Fruit fly (Drosophila melanogaster): ENCODE results near the gene CG44362.

CG44362 gene

DNA sequence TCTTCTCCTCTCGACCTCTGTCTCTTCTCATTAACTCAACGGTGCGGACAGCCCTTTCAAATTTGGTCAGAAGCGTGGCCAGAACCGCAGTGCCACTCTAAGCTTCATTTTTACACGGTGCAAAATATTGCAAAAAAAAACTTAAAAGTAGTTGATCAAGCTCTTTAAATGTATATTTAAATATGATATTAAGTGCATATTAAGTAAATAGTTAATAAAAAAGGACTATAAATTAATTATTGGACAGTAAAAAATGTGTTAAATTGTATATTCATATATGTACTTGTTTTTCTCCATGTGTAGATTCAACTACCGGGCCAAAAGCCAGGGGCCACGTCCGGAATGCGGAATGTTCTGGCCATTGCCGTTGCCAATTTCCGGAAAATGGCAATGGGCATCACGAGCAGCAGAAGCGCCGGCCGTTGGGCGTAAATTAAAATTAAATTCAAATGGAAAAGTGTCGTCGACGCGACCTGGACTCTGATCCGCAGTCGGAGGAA, at the start of gene CG44362:
TSS of gene CG44362 (plus strand) at position 450 of the 500 bp plus-strand sequence.
- no peak for TF ChIP-seq h (optimal IDR thresholded peaks at IDR 0.05)
- TF ChIP-seq insv (optimal IDR thresholded peaks at IDR 0.05): no peak
- TF ChIP-seq Sin3A (optimal IDR thresholded peaks at IDR 0.05): no peak
- no peak for TF ChIP-seq Myc (optimal IDR thresholded peaks at IDR 0.05)
- TF ChIP-seq ttk (optimal IDR thresholded peaks at IDR 0.05): no peak
- no peak for TF ChIP-seq psq (optimal IDR thresholded peaks at IDR 0.05)

DNA sequence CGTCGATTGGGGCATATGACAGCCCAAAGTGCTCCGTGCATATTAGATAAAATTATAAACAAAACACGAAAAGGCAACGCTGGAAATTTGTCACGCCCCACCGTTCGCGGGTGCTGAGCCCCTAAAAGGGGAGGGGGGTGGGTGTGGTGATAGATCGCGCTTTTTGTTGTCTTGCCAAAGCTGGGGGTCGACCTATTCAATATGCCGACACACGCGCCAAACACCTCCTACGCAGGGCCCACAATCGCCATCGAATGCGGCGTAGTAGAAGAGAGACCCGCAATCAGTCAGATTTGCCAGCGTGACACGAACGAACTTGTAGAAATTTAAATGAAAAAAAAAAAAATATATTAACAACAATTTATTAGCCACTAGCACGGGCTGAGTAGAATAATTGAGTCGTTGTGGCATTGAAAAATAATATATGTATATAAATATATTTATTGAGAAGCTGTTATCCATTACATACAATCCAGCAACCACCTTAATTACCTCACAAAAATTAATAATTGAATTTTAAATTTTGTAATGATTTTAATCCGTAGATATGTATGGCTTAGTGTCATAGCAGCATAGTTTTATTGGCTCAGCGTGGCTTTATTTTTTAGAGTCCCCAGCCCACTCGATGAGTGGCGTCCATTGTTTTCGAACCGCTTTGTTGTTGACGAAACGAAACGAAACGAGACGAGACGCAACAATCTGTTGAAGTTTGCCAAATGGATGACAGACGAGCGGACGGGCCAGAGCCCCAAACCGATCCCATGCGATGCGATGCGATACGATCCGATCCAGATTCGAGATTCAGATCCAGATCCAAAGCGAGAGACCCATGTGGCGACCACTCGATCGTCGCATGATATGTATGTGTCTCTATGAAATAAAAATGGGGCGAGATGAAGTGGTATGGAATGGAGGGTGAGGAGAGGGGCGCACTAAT, 48.1 kb upstream of the CG44362 start:
- TF ChIP-seq ttk (optimal IDR thresholded peaks at IDR 0.05) (no peak), psq (optimal IDR thresholded peaks at IDR 0.05) (no peak), Sin3A (optimal IDR thresholded peaks at IDR 0.05) (no peak), insv (optimal IDR thresholded peaks at IDR 0.05) (no peak), h (optimal IDR thresholded peaks at IDR 0.05) (no peak), Myc (optimal IDR thresholded peaks at IDR 0.05) (no peak)

DNA sequence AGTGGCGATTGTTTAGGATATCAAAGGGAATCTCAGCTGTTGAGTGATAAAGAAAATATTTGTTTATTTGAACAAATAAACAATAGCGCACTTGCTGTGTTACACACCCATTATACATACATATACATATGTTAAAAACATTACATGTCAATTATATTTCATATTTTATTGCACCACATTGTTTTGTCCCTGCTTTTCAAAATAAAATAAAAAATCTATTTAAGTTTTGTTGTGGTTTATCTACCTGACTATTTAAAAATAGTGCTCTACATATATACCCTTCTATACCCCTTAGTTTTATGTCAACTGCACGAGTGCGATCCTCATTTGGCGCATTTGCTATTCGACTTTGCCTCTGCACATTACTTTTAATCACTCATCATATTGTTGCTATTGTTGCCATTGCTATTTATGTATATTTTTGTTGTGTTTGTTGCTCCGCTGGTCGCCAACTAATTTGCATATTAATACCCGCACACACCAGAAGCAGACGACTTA, 47.4 kb upstream of the CG44362 start:
- TF ChIP-seq h (optimal IDR thresholded peaks at IDR 0.05) (no peak), Myc (optimal IDR thresholded peaks at IDR 0.05) (no peak), insv (optimal IDR thresholded peaks at IDR 0.05) (no peak), Sin3A (optimal IDR thresholded peaks at IDR 0.05) (no peak)

DNA sequence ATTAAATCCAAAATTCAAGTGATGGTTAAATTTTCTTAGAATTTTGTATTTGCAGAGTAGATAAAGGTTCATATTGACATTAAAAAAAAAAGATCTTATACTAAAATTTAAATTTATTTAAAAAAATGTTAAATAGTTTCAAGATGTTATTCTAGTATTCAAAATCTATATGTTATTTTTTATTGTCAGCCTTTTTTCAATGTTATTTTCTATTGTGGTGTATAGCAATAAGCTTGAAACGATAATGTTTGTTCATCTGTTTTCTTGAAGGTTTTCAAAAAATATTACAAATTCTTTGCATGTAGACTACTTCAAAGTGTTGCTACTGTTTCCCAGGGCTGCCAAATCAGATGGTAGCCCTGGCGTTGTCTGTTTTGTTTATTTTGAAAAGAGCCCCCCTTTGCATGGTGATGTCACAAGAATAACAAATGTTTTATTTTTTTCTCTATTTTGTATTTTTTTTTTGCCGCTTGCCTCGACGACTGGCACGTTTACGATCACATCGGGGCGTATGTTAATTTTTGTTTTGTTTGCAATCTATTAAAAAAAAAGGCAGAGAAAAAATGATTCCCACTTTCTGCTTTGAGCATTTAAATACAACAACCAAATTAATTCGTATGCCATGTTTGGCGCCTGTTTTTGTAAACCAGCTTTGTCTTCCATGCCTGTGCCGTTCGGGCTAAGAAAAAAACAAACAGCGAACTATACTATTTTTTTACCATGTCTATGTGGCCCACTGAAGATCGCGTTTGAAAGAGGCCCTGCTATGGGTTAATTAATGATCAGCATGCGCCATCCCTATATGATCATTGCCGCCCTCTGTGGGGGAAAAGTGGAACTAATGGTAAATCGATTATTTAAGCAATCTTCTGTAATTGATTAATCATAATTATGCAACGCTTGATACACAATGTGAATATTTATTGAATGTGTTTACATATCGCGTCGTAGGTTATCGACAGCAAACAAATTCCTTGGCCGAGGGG, 46.4 kb upstream of the CG44362 start:
- TF ChIP-seq ttk (optimal IDR thresholded peaks at IDR 0.05): no peak
- TF ChIP-seq Sin3A (optimal IDR thresholded peaks at IDR 0.05): no peak
- TF ChIP-seq insv (optimal IDR thresholded peaks at IDR 0.05): no peak

DNA sequence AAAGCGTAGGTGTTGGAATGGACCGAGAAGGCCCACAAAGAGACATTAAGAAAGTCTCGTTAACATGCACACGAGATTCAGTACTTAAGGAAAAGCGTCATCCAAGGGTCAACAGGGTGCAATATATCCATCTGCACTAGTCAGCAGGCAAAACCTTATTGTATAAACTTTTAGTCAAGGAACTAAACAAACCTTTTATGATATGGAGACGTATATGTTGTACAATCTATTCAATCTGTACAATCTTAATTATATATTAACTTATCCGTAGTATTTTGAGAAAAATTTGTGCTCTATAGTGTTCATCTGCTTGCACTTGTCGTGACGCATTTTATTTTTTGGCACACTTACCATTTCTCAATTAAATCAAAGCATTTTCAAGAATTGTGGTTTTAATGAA, 45.6 kb upstream of the CG44362 start:
- TF ChIP-seq insv (optimal IDR thresholded peaks at IDR 0.05): no peak
- no peak for TF ChIP-seq Myc (optimal IDR thresholded peaks at IDR 0.05)
- no peak for TF ChIP-seq h (optimal IDR thresholded peaks at IDR 0.05)
- TF ChIP-seq Sin3A (optimal IDR thresholded peaks at IDR 0.05): no peak
- no peak for TF ChIP-seq psq (optimal IDR thresholded peaks at IDR 0.05)
- no peak for TF ChIP-seq ttk (optimal IDR thresholded peaks at IDR 0.05)

DNA sequence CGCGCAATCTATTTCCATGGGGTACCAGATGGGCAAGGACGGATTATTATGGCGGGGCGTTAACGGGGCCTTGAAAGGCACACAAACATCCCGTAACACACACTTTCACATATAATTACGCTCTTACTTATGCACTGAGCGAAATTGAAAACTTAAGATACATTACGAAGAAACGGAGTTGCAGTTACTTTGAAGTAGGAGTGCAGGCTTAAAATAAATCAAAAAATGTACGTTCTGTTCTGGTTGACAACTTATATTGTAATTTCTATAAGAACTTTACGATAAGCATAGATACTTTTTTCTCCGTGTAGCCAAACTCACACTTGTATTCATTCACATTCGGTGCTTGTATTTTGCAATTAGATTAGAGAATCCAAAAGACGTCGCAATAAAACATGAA, 44.3 kb upstream of the CG44362 start:
- TF ChIP-seq Sin3A (optimal IDR thresholded peaks at IDR 0.05) (no peak), insv (optimal IDR thresholded peaks at IDR 0.05) (no peak), ttk (optimal IDR thresholded peaks at IDR 0.05) (no peak), h (optimal IDR thresholded peaks at IDR 0.05) (no peak), Myc (optimal IDR thresholded peaks at IDR 0.05) (no peak), psq (optimal IDR thresholded peaks at IDR 0.05) (no peak)

DNA sequence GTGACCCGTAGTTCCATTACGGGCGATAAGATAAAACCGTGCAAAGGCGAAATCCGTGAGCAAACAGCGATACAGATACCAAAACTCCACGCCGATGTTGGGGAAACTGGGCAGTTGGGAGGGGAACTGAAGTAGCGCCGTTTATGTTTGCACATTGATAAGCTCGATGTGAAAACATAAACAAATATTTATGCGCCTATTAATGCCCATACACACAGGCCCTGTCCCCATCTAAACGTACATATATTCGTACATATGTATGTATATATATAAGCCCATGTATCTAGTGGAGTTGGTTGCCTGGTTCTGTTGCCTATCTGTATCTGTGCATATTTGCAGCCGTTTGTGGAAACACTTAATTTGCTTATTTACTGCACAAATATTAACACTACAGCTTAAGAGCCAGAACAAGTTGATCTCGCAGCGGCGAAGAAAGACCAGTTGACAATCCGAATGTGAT, 43.0 kb upstream of the CG44362 start:
- no peak for TF ChIP-seq Myc (optimal IDR thresholded peaks at IDR 0.05)
- TF ChIP-seq ttk (optimal IDR thresholded peaks at IDR 0.05): no peak
- no peak for TF ChIP-seq h (optimal IDR thresholded peaks at IDR 0.05)
- no peak for TF ChIP-seq insv (optimal IDR thresholded peaks at IDR 0.05)
- no peak for TF ChIP-seq psq (optimal IDR thresholded peaks at IDR 0.05)
- TF ChIP-seq Sin3A (optimal IDR thresholded peaks at IDR 0.05): no peak

DNA sequence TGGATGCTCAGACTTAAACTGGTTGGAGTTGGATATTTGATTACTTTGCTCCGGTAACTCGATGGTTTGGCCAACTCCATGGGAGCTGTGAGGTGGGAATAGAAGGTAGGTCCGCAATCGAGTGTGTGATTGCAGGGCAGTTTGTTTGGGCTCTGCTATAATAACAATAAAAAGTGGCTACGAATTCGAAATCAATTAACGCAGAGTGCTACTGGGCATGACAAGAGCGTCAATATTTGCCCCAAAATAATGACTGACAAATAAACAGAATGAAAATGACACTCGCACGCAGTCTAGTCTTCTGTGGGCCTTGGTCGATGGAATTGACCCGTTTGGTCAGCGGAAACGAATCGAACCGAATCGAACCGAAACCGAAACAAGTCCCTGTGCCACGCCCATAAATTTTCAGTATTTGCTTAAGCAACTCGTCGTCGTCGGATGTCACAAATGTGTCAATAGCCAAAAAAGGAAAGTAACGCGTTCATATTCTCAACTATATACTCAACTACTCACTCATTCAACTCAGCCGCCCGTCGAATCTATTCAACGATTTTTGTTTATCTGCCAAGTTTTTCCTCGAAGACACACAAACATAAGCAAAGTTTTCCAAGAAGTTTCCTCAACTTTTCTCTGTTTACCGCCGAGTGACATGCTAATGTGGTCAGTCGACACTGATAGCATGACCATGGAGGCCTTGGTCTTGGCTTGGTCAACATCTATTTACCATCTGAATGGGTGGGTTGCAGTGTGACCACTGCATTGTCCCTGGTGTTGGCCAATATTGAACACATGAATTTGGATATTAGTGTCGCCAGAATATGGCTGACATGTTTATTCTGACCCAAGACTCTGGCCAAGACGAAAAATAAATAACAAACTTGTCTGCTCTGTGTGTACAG, 41.7 kb upstream of the CG44362 start:
- no peak for TF ChIP-seq psq (optimal IDR thresholded peaks at IDR 0.05)
- TF ChIP-seq insv (optimal IDR thresholded peaks at IDR 0.05): no peak
- TF ChIP-seq ttk (optimal IDR thresholded peaks at IDR 0.05): no peak
- no peak for TF ChIP-seq Myc (optimal IDR thresholded peaks at IDR 0.05)
- no peak for TF ChIP-seq Sin3A (optimal IDR thresholded peaks at IDR 0.05)
- TF ChIP-seq h (optimal IDR thresholded peaks at IDR 0.05): no peak

DNA sequence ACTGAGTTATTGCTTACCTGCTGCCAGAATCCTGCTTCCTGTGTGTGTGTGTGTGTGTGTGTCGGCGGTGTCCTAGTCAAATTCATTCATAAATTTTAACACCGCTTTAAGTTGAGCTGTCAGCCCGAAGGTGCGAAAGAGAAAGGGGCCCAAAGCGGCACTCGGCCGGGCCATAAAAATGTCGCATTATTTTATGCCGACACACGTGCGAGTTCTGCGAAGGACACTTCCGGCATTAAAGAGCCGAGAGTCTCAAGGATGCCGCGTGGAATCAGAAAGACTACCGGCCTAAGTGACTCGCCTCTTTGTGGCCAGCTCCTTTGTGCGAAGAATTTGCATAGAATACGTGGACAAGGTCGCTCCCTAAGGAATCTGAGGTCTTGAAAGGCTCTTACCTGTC, 40.3 kb upstream of the CG44362 start:
- TF ChIP-seq Myc (optimal IDR thresholded peaks at IDR 0.05) (no peak), psq (optimal IDR thresholded peaks at IDR 0.05) (no peak), ttk (optimal IDR thresholded peaks at IDR 0.05) (no peak), insv (optimal IDR thresholded peaks at IDR 0.05) (no peak), Sin3A (optimal IDR thresholded peaks at IDR 0.05) (no peak), h (optimal IDR thresholded peaks at IDR 0.05) (no peak)

DNA sequence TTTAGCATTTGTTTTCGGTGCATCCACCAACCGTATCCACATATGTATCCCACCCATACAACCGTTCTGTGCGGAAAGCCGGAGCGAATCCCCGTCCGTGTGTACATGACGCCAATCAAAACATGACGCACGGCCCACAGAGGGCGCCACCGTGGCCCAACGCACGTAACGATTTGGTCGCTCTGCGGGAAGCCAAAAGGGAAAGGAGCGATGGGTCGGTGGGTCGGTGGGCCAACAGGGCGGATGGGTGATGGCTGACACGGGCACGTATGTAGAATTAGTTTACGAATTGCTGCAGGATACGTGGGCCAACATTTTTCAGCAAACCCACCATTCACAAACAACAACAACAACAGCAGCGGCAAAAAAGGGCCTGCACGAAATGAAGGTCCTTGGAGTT, 38.6 kb upstream of the CG44362 start:
- TF ChIP-seq h (optimal IDR thresholded peaks at IDR 0.05) (no peak), insv (optimal IDR thresholded peaks at IDR 0.05) (no peak), ttk (optimal IDR thresholded peaks at IDR 0.05) (no peak), psq (optimal IDR thresholded peaks at IDR 0.05) (no peak), Myc (optimal IDR thresholded peaks at IDR 0.05) (no peak), Sin3A (optimal IDR thresholded peaks at IDR 0.05) (no peak)

DNA sequence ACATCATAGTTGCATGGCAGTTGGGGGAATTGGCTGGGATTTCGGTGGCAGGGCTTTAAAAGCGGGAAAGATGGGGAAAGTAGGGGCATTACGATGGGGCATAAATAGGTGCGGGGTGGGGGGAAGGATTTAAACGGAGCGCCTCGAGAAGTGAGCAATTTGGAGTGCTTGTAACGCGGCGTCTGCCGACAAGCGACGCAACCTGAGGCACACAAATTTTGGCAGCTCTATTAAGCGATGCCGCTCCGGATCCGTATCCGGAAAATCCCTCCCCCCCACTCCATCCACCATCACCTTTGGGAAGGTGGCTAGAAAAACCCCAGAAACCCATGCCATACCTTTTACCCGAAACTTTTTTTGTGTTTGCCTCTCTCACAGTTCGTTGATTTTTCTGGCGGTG, 37.7 kb upstream of the CG44362 start:
- TF ChIP-seq ttk (optimal IDR thresholded peaks at IDR 0.05) (no peak), insv (optimal IDR thresholded peaks at IDR 0.05) (no peak), Sin3A (optimal IDR thresholded peaks at IDR 0.05) (no peak), psq (optimal IDR thresholded peaks at IDR 0.05) (no peak), h (optimal IDR thresholded peaks at IDR 0.05) (no peak)

Data from Kc167 (cell line).